Fruit fly (Drosophila melanogaster) whole organism: Measurements from ENCODE around the gene Or83a.

Experiments used
- CG8478 ChIP-seq: fragments of >200 bp; optimal IDR thresholded peaks from 2 replicates; lab custom pipeline; 2018; ENCODE audit warnings: inconsistent platforms
- Dll ChIP-seq: fragments of >200 bp; optimal IDR thresholded peaks from 2 replicates; lab custom pipeline; 2017
- EcR ChIP-seq, 2 experiments: fragments of >200 bp; optimal IDR thresholded peaks; 2 replicates each; lab custom pipeline; 2017; ENCODE audit warnings: missing biosample characterization in 2 of 2, missing genetic modification characterization in 2 of 2, missing genetic modification reagents in 2 of 2
- usp ChIP-seq: fragments of >200 bp; optimal IDR thresholded peaks from 2 replicates; lab custom pipeline; 2017; ENCODE audit warnings: missing biosample characterization, missing genetic modification characterization, mixed read lengths

DNA sequence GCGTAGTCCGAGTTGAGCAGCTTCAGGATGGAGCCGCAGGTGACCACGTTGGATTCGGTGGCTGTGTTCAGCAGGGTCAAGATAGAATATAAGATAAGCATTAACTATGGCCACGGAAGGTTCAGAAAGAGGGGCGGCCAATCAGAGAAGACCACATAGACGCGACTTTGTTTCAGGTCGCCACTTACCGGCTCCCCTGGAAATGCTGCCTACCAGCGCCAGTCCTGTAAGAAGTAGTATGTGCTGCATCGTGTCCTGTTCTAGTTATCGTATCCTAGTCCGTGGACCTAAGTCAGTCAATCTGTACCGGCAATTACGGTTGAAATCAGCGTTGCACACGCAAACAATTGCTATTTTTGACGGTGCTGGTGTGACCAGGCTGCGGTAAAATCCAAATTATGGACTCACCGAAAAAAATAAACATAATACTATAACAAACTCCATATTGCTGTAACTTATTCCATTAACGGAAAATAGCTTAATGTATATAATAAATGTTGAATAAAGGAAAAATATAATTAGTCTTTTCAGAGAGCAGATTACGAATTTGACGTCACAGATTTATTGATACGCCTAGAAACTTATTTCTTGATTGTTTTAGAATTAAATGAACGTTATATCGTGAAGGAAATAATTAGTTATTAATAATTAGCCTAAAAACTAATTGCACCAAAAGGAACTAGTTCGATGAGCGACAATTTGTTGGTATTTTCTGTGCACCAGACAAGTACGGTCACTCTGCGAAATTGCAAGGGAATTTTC lies 44.4 kb downstream of the Or83a start, which contains the start of the genes CG11999 and CG1161:
- TF ChIP-seq usp (GFP tag; lab: Kevin White, UChicago) (no peak), CG8478 (lab: Kevin White, UChicago) (no peak), EcR (GFP tag; optimal IDR thresholded peaks at IDR 0.05; lab: Kevin White, UChicago) (no peak), Dll (no peak)
